Worm (Caenorhabditis elegans): Measurements from ENCODE around the gene mrpl-37.

- TF ChIP-seq flt-1 (GFP tag; IDR thresholded peaks at IDR 0.05) (no peak), ama-1 (optimal IDR thresholded peaks at IDR 0.05) (no peak), pes-1 (GFP tag; IDR thresholded peaks at IDR 0.05) (no peak), tbx-37 (GFP tag; conservative IDR thresholded peaks at IDR 0.05) (no peak)
Observed at ce11 chrII:13590461-13590860, 15.6 kb upstream of the mrpl-37 start, which contains the start of gene clec-145.

Data from whole organism, early embryonic.